Worm (Caenorhabditis elegans): ENCODE measurements around the gene pfd-5.
A peak's percentile ranks its signal among the peaks of the same experiment; 100 is the strongest.

DNA sequence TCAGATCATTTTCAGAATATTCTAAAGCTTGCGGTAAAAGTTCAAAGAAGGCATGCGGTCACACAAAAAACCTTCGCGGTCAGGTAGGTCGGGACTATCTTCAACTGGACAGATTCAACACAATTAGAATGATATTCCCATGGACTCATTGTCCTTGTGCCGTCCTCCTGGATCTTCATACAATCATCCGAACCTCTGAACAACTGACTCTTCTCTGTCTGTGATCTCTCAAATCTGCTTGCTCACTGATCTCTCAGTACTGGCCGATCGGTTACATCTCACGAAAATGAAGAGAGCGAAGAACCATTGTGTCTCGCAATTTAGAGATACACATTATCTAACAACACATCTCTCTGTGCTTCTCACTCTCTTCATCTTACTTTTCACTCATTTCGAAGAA lies 16.8 kb upstream of the pfd-5 start:
- TF ChIP-seq zag-1 (tag; optimal IDR thresholded peaks at IDR 0.05) (no peak), fkh-10 (GFP tag; optimal IDR thresholded peaks at IDR 0.05) (no peak), unc-130 (tag; optimal IDR thresholded peaks at IDR 0.05) (no peak), aly-2 (tag; optimal IDR thresholded peaks at IDR 0.05) (no peak), nhr-237 (tag; optimal IDR thresholded peaks at IDR 0.05) (no peak), nhr-19 (GFP tag; conservative IDR thresholded peaks at IDR 0.05) (0 out of 2 replicates have a peak, but pooled peaks have one; percentile 6), elt-2 (tag; optimal IDR thresholded peaks at IDR 0.05) (no peak), pag-3 (tag; optimal IDR thresholded peaks at IDR 0.05; ENCODE audit: borderline replicate concordance, insufficient read depth) (no peak), nhr-28 (tag; optimal IDR thresholded peaks at IDR 0.05) (no peak)

All from whole organism, L1 larva.